Worm (Caenorhabditis elegans) whole organism, L3 larva: ENCODE measurements around the gene ZK669.5.

Experiments
- nhr-77 ChIP-seq: fragments of 150-350 bp; optimal IDR thresholded peaks from 2 replicates; lab custom pipeline; 2014; ENCODE audit warnings: missing biosample characterization, missing genetic modification characterization
- skn-1 ChIP-seq: fragments of 150-350 bp; optimal IDR thresholded peaks from 2 replicates; lab custom pipeline; 2014; ENCODE audit warnings: missing biosample characterization, missing genetic modification characterization
- zag-1 ChIP-seq: fragments of 150-350 bp; optimal IDR thresholded peaks from 2 replicates; lab custom pipeline; 2014; ENCODE audit warnings: missing biosample characterization, missing genetic modification characterization

DNA sequence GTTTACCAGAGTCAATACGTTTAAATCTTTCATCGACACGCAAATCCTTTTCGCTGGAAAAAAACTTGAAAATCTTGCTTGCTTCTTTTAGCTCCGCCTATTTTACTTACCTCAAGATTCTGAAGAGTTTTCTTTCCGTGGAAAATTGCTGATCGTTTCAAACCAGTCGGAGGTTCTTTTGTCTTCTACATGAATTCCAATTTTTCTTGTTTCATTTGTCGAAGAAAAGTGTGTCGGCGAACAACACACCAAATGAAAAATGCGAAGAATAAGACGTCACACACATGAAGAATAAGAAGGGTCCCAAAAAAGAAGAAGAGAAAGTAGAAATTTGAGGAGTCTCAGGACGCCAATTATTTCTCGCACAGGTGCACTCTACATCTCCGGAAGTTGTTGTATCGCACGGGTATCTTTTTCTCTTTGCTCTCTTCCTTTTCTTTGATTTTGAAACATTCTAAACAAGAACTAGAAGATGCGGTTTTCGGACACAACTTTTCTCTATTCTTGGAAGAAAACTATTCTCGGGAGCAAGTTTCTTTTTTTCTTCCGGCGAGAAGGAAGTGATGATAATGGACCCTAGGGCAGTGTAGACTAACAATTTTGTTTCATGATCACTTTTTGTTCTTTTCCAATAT lies 27.6 kb upstream of the ZK669.5 start:
- TF ChIP-seq nhr-77 = no peak
- TF ChIP-seq skn-1 = no peak
- no peak for TF ChIP-seq zag-1 (tag; lab: Kevin White, UChicago)
